Fruit fly (Drosophila melanogaster) whole organism, embryonic: ENCODE measurements around the gene CG15922.

ENCODE experiments used
- Asciz ChIP-seq: fragments of 200-800 bp; sonication (Bioruptor generic); optimal IDR thresholded peaks from 2 replicates; lab custom pipeline; 2017; ENCODE audit warnings: missing biosample characterization, mild to moderate bottlenecking, missing genetic modification characterization, missing genetic modification reagents
- CG10654 ChIP-seq: fragments of 200-800 bp; sonication (Bioruptor generic); optimal IDR thresholded peaks from 2 replicates; lab custom pipeline; 2016; ENCODE audit warnings: missing biosample characterization, missing genetic modification characterization
- CG11247 ChIP-seq: fragments of 200-800 bp; sonication (Bioruptor generic); IDR thresholded peaks from 2 replicates; pipeline ENCODE4 v1.3.6; 2022; ENCODE audit warnings: missing biosample characterization, missing genetic modification characterization
- CG11398 ChIP-seq: fragments of 200-800 bp; sonication (Bioruptor generic); optimal IDR thresholded peaks from 2 replicates; lab custom pipeline; 2016; ENCODE audit warnings: missing biosample characterization, missing genetic modification characterization
- CG11456 ChIP-seq: fragments of 200-800 bp; sonication (Bioruptor generic); IDR thresholded peaks from 3 replicates; pipeline ENCODE4 v1.3.6; 2022; ENCODE audit warnings: missing biosample characterization, missing genetic modification characterization
- CG13123 ChIP-seq: fragments of 200-800 bp; sonication (Bioruptor generic); optimal IDR thresholded peaks from 2 replicates; lab custom pipeline; 2016; ENCODE audit warnings: missing biosample characterization, missing genetic modification characterization
- CG15514 ChIP-seq: fragments of 200-800 bp; sonication (Bioruptor generic); optimal IDR thresholded peaks from 3 replicates; lab custom pipeline; 2017; ENCODE audit warnings: missing biosample characterization, missing genetic modification characterization, mild to moderate bottlenecking, moderate library complexity, missing genetic modification reagents
- CG17361 ChIP-seq: fragments of 200-800 bp; sonication (Bioruptor generic); IDR thresholded peaks from 3 replicates; pipeline ENCODE4 v1.3.6; 2022; ENCODE audit warnings: missing biosample characterization, missing genetic modification characterization
- CG17612 ChIP-seq: fragments of 200-800 bp; sonication (Bioruptor generic); IDR thresholded peaks from 2 replicates; pipeline ENCODE4 v1.3.6; 2022; ENCODE audit warnings: missing biosample characterization, missing genetic modification characterization
- CG17829 ChIP-seq: fragments of 200-800 bp; optimal IDR thresholded peaks from 2 replicates; lab custom pipeline; 2019; ENCODE audit warnings: missing biosample characterization, mild to moderate bottlenecking, missing genetic modification characterization, moderate library complexity
- CG18619 ChIP-seq: fragments of 200-800 bp; sonication (Bioruptor generic); optimal IDR thresholded peaks from 3 replicates; lab custom pipeline; 2017; ENCODE audit warnings: missing biosample characterization, mild to moderate bottlenecking, missing genetic modification characterization
- CG2889 ChIP-seq: fragments of 200-800 bp; sonication (Bioruptor generic); IDR thresholded peaks from 3 replicates; pipeline ENCODE4 v1.3.6; 2022; ENCODE audit warnings: missing biosample characterization, missing genetic modification characterization
- CG30020 ChIP-seq: fragments of 200-800 bp; optimal IDR thresholded peaks from 2 replicates; lab custom pipeline; 2019; ENCODE audit warnings: missing biosample characterization, mild to moderate bottlenecking, missing genetic modification characterization, moderate library complexity
- CG33213 ChIP-seq: fragments of 200-800 bp; sonication (Bioruptor generic); optimal IDR thresholded peaks from 3 replicates; lab custom pipeline; 2016; ENCODE audit warnings: missing biosample characterization, missing genetic modification characterization
- CG5953 ChIP-seq: fragments of 200-800 bp; sonication (Bioruptor generic); IDR thresholded peaks from 2 replicates; pipeline ENCODE4 v1.3.6; 2022; ENCODE audit warnings: missing biosample characterization, missing genetic modification characterization
- CG8765 ChIP-seq: fragments of 200-800 bp; sonication (Bioruptor generic); IDR thresholded peaks from 2 replicates; pipeline ENCODE4 v1.3.6; 2022; ENCODE audit warnings: missing biosample characterization, missing genetic modification characterization
- CG9215 ChIP-seq: fragments of 200-800 bp; sonication (Bioruptor generic); IDR thresholded peaks from 2 replicates; pipeline ENCODE4 v1.3.6; 2022; ENCODE audit warnings: missing biosample characterization, missing genetic modification characterization
- CG9817 ChIP-seq: fragments of 200-800 bp; sonication (Bioruptor generic); optimal IDR thresholded peaks from 2 replicates; lab custom pipeline; 2018; ENCODE audit warnings: missing biosample characterization, mild to moderate bottlenecking, missing genetic modification characterization, moderate library complexity
- CG9932 ChIP-seq: fragments of 200-800 bp; sonication (Bioruptor generic); IDR thresholded peaks from 2 replicates; pipeline ENCODE4 v1.3.6; 2022; ENCODE audit warnings: missing biosample characterization, missing genetic modification characterization
- CoRest ChIP-seq: fragments of 200-800 bp; sonication (Bioruptor generic); optimal IDR thresholded peaks from 3 replicates; lab custom pipeline; 2018; ENCODE audit warnings: missing biosample characterization, mild to moderate bottlenecking, missing genetic modification characterization, moderate library complexity
- D ChIP-seq, 2 experiments: fragments of 200-800 bp in 1 of 2; fragments of >200 bp in 1 of 2; sonication (Bioruptor generic) in 1 of 2; optimal IDR thresholded peaks; 2 replicates in 1 of 2; 3 replicates in 1 of 2; lab custom pipeline; 2017; ENCODE audit warnings: mild to moderate bottlenecking in 1 of 2, missing biosample characterization in 1 of 2, missing genetic modification characterization in 1 of 2, missing genetic modification reagents in 1 of 2
- Dip3 ChIP-seq: fragments of 200-800 bp; sonication (Bioruptor generic); optimal IDR thresholded peaks from 3 replicates; lab custom pipeline; 2016; ENCODE audit warnings: missing biosample characterization, missing genetic modification characterization
- H15 ChIP-seq: fragments of 200-800 bp; sonication (Bioruptor generic); IDR thresholded peaks from 3 replicates; pipeline ENCODE4 v1.3.6; 2022; ENCODE audit warnings: missing biosample characterization, missing genetic modification characterization
- HmgD ChIP-seq: fragments of 200-800 bp; sonication (Bioruptor generic); optimal IDR thresholded peaks from 3 replicates; lab custom pipeline; 2016; ENCODE audit warnings: missing biosample characterization, missing genetic modification characterization
- Hmx ChIP-seq: fragments of 200-800 bp; sonication (Bioruptor generic); optimal IDR thresholded peaks from 2 replicates; lab custom pipeline; 2016; ENCODE audit warnings: missing biosample characterization, missing genetic modification characterization
- Meics ChIP-seq: fragments of 200-800 bp; sonication (Bioruptor generic); optimal IDR thresholded peaks from 2 replicates; lab custom pipeline; 2017; ENCODE audit warnings: missing biosample characterization, mild to moderate bottlenecking, missing genetic modification characterization
- Optix ChIP-seq: fragments of 200-800 bp; sonication (Bioruptor generic); IDR thresholded peaks from 3 replicates; pipeline ENCODE4 v1.3.6; 2022; ENCODE audit warnings: missing biosample characterization, missing genetic modification characterization
- Sry-δ ChIP-seq: fragments of 200-800 bp; sonication (Bioruptor generic); optimal IDR thresholded peaks from 2 replicates; lab custom pipeline; 2016; ENCODE audit warnings: missing biosample characterization, missing genetic modification characterization
- Tbp ChIP-seq: fragments of >200 bp; optimal IDR thresholded peaks from 2 replicates; lab custom pipeline; 2018; ENCODE audit warnings: missing biosample characterization, missing genetic modification characterization
- Vsx1 ChIP-seq: fragments of 200-800 bp; sonication (Bioruptor generic); optimal IDR thresholded peaks from 2 replicates; lab custom pipeline; 2017; ENCODE audit warnings: missing biosample characterization, mild to moderate bottlenecking, missing genetic modification characterization, missing genetic modification reagents
- Xrp1 ChIP-seq: fragments of 200-800 bp; sonication (Bioruptor generic); IDR thresholded peaks from 2 replicates; pipeline ENCODE4 v1.3.6; 2022; ENCODE audit warnings: missing biosample characterization, missing genetic modification characterization
- ab ChIP-seq: fragments of 200-800 bp; sonication (Bioruptor generic); optimal IDR thresholded peaks from 2 replicates; lab custom pipeline; 2016; ENCODE audit warnings: missing biosample characterization, missing genetic modification characterization
- ash1 ChIP-seq: fragments of 200-800 bp; sonication (Bioruptor generic); optimal IDR thresholded peaks from 2 replicates; lab custom pipeline; 2018; ENCODE audit warnings: missing biosample characterization, mild to moderate bottlenecking, missing genetic modification characterization
- bcd ChIP-seq: fragments of 200-800 bp; sonication (Bioruptor generic); optimal IDR thresholded peaks from 2 replicates; lab custom pipeline; 2017; ENCODE audit warnings: missing biosample characterization, mild to moderate bottlenecking, missing genetic modification characterization
- bsh ChIP-seq, 2 experiments: fragments of 200-800 bp; sonication (Bioruptor generic); optimal IDR thresholded peaks; 2 replicates each; lab custom pipeline; 2017 to 2018; ENCODE audit warnings: mild to moderate bottlenecking in 2 of 2, missing biosample characterization in 2 of 2, missing genetic modification characterization in 2 of 2, moderate library complexity in 1 of 2
- btn ChIP-seq: fragments of 200-800 bp; sonication (Bioruptor generic); optimal IDR thresholded peaks from 2 replicates; lab custom pipeline; 2016; ENCODE audit warnings: missing biosample characterization, missing genetic modification characterization
- cas ChIP-seq: fragments of 200-800 bp; sonication (Bioruptor generic); IDR thresholded peaks from 2 replicates; pipeline ENCODE4 v1.3.6; 2022; ENCODE audit warnings: missing biosample characterization, missing genetic modification characterization
- cwo ChIP-seq: fragments of 200-800 bp; sonication (Bioruptor generic); optimal IDR thresholded peaks from 3 replicates; lab custom pipeline; 2017; ENCODE audit warnings: missing biosample characterization, missing genetic modification characterization, mild to moderate bottlenecking, moderate library complexity, missing genetic modification reagents
- dmrt11E ChIP-seq: fragments of 200-800 bp; sonication (Bioruptor generic); optimal IDR thresholded peaks from 3 replicates; lab custom pipeline; 2018; ENCODE audit warnings: missing biosample characterization, mild to moderate bottlenecking, missing genetic modification characterization, moderate library complexity
- gcm ChIP-seq: fragments of 200-800 bp; sonication (Bioruptor generic); optimal IDR thresholded peaks from 2 replicates; lab custom pipeline; 2019; ENCODE audit warnings: missing biosample characterization, mild to moderate bottlenecking, missing genetic modification characterization, moderate library complexity
- gem ChIP-seq: fragments of 200-800 bp; sonication (Bioruptor generic); optimal IDR thresholded peaks from 2 replicates; lab custom pipeline; 2019; ENCODE audit warnings: missing biosample characterization, mild to moderate bottlenecking, missing genetic modification characterization, moderate library complexity
- gt ChIP-seq: fragments of 200-800 bp; sonication (Bioruptor generic); IDR thresholded peaks from 2 replicates; pipeline ENCODE4 v1.3.6; 2022; ENCODE audit warnings: missing biosample characterization, missing genetic modification characterization
- ham ChIP-seq: fragments of 200-800 bp; sonication (Bioruptor generic); IDR thresholded peaks from 2 replicates; pipeline ENCODE4 v1.3.6; 2022; ENCODE audit warnings: missing biosample characterization, missing genetic modification characterization
- kah ChIP-seq: fragments of 200-800 bp; sonication (Bioruptor generic); optimal IDR thresholded peaks from 2 replicates; lab custom pipeline; 2018; ENCODE audit warnings: missing biosample characterization, mild to moderate bottlenecking, missing genetic modification characterization
- lov ChIP-seq, 2 experiments: fragments of 200-800 bp in 1 of 2; fragments of >200 bp in 1 of 2; sonication (Bioruptor generic) in 1 of 2; IDR thresholded peaks in 1 of 2; optimal IDR thresholded peaks in 1 of 2; 2 replicates in 1 of 2; 3 replicates in 1 of 2; pipeline versions ENCODE4 v1.3.6 to Lab custom; 2017 to 2022; ENCODE audit warnings: missing biosample characterization in 1 of 2, missing genetic modification characterization in 1 of 2
- peb ChIP-seq: fragments of 200-800 bp; sonication (Bioruptor generic); IDR thresholded peaks from 2 replicates; pipeline ENCODE4 v1.3.6; 2022; ENCODE audit warnings: missing biosample characterization, missing genetic modification characterization
- pho ChIP-seq: fragments of 200-800 bp; sonication (Bioruptor generic); optimal IDR thresholded peaks from 2 replicates; lab custom pipeline; 2016; ENCODE audit warnings: missing biosample characterization, missing genetic modification characterization
- run ChIP-seq: fragments of 200-800 bp; sonication (Bioruptor generic); optimal IDR thresholded peaks from 3 replicates; lab custom pipeline; 2018; ENCODE audit warnings: missing biosample characterization, mild to moderate bottlenecking, missing genetic modification characterization
- sc ChIP-seq, 3 experiments: fragments of >200 bp in 2 of 3; fragments of 200-800 bp in 1 of 3; sonication (Bioruptor generic) in 1 of 3; optimal IDR thresholded peaks; 2 replicates in 2 of 3; 3 replicates in 1 of 3; lab custom pipeline; 2017; ENCODE audit warnings: mild to moderate bottlenecking in 1 of 3, missing biosample characterization in 1 of 3, missing genetic modification characterization in 1 of 3, missing genetic modification reagents in 1 of 3
- sens ChIP-seq: fragments of 200-800 bp; sonication (Bioruptor generic); peaks from one replicate; lab custom pipeline; 2016; ENCODE audit warnings: missing biosample characterization, missing genetic modification characterization
- sr ChIP-seq: fragments of 200-800 bp; sonication (Bioruptor generic); IDR thresholded peaks from 3 replicates; pipeline ENCODE4 v1.3.6; 2022; ENCODE audit warnings: missing biosample characterization, missing genetic modification characterization

CG15922 gene

dm6 chr3R:20555023-20555422 lies 5.1 kb downstream of the CG15922 start (continued):
- TF ChIP-seq gcm (GFP tag; lab: Kevin White, UChicago) = peak; percentile 17
- peak; percentile 14 for TF ChIP-seq Meics (GFP tag; lab: Kevin White, UChicago)
- TF ChIP-seq CG17612 (GFP tag; lab: Robert Waterston, UW) = no peak
- TF ChIP-seq CG13123 (GFP tag; lab: Kevin White, UChicago) = no peak
- TF ChIP-seq sc (optimal IDR thresholded peaks at IDR 0.05; lab: Kevin White, UChicago) = no peak
- TF ChIP-seq sc (GFP tag; optimal IDR thresholded peaks at IDR 0.05; lab: Kevin White, UChicago) = no peak
- peak; percentile 72 for TF ChIP-seq gem (tag; lab: Kevin White, UChicago)
- TF ChIP-seq lov (optimal IDR thresholded peaks at IDR 0.05; lab: Kevin White, UChicago) = no peak
- TF ChIP-seq lov (GFP tag; IDR thresholded peaks at IDR 0.05; lab: Robert Waterston, UW) = no peak
- no peak for TF ChIP-seq Optix (GFP tag; lab: Robert Waterston, UW)
- peak; percentile 74 for TF ChIP-seq Dip3 (GFP tag; lab: Kevin White, UChicago)
- no peak for TF ChIP-seq Tbp (GFP tag; lab: Kevin White, UChicago)
- no peak for TF ChIP-seq CG10654
- no peak for TF ChIP-seq peb
- peak; percentile 34 for TF ChIP-seq Asciz (GFP tag; lab: Kevin White, UChicago)
- TF ChIP-seq CG18619 (GFP tag; lab: Kevin White, UChicago) = no peak
- peak; percentile 68 for TF ChIP-seq bcd
- no peak for TF ChIP-seq pho (GFP tag; lab: Kevin White, UChicago)
- no peak for TF ChIP-seq ash1 (GFP tag; lab: Kevin White, UChicago)
- no peak for TF ChIP-seq CG11398 (GFP tag; lab: Kevin White, UChicago)
- TF ChIP-seq ham (GFP tag; lab: Robert Waterston, UW) = no peak
- TF ChIP-seq gt (GFP tag; lab: Robert Waterston, UW) = no peak
- no peak for TF ChIP-seq btn (GFP tag; lab: Kevin White, UChicago)
- no peak for TF ChIP-seq bsh (GFP tag; optimal IDR thresholded peaks at IDR 0.05; lab: Kevin White, UChicago)
- peak; percentile 79 for TF ChIP-seq cwo (GFP tag; lab: Kevin White, UChicago)
- TF ChIP-seq sr = peak; percentile 80
- peak; percentile 63; the same call in 1 of the 2 replicates for TF ChIP-seq CG11247
- no peak for TF ChIP-seq CG2889
- peak; percentile 35 for TF ChIP-seq Hmx (GFP tag; lab: Kevin White, UChicago)
- no peak for TF ChIP-seq CG9817 (tag; lab: Kevin White, UChicago)
- peak; percentile 88 for TF ChIP-seq sens (GFP tag; lab: Kevin White, UChicago)
- TF ChIP-seq dmrt11E (tag; lab: Kevin White, UChicago) = no peak
- TF ChIP-seq CG5953 = no peak
- TF ChIP-seq CG11456 = no peak
- TF ChIP-seq H15 (GFP tag; lab: Robert Waterston, UW) = no peak; the same call in 2 of the 3 replicates
- peak; percentile 40; the same call in 1 of the 2 replicates for TF ChIP-seq CG9215 (GFP tag; lab: Robert Waterston, UW)
- TF ChIP-seq Vsx1 (GFP tag; lab: Kevin White, UChicago) = peak; percentile 4
- no peak for TF ChIP-seq CoRest
- no peak for TF ChIP-seq HmgD (GFP tag; lab: Kevin White, UChicago)
- no peak for TF ChIP-seq CG8765 (GFP tag; lab: Robert Waterston, UW)
- TF ChIP-seq cas = no peak
- peak; percentile 60 for TF ChIP-seq CG9932
- no peak for TF ChIP-seq run (tag; lab: Kevin White, UChicago)
- no peak for TF ChIP-seq Sry-δ
- TF ChIP-seq CG17361 = peak; percentile 82
- TF ChIP-seq ab = no peak
- no peak for TF ChIP-seq D (optimal IDR thresholded peaks at IDR 0.05; lab: Kevin White, UChicago)
- TF ChIP-seq D (GFP tag; optimal IDR thresholded peaks at IDR 0.05; lab: Kevin White, UChicago) = peak; percentile 40
- TF ChIP-seq CG30020 = no peak
- peak; percentile 62 for TF ChIP-seq CG17829 (tag; lab: Kevin White, UChicago)
- TF ChIP-seq CG15514 (GFP tag; lab: Kevin White, UChicago) = peak; percentile 43
- no peak for TF ChIP-seq CG33213 (GFP tag; lab: Kevin White, UChicago)
- TF ChIP-seq Xrp1 (GFP tag; lab: Robert Waterston, UW) = peak; percentile 60
- TF ChIP-seq kah (GFP tag; lab: Kevin White, UChicago) = peak; percentile 9
